Fruit fly (Drosophila melanogaster) whole organism, embryonic: ENCODE measurements around the gene CG5644.
A peak's percentile ranks its signal among the peaks of the same experiment; 100 is the strongest.

ENCODE experiments used
- CG10979 ChIP-seq: fragments of 200-800 bp; sonication (Bioruptor generic); optimal IDR thresholded peaks from 2 replicates; lab custom pipeline; 2018; ENCODE audit warnings: missing biosample characterization, mild to moderate bottlenecking, missing genetic modification characterization, moderate library complexity
- CG11093 ChIP-seq: fragments of 200-800 bp; sonication (Bioruptor generic); IDR thresholded peaks from 3 replicates; pipeline ENCODE4 v1.3.6; 2022; ENCODE audit warnings: missing biosample characterization, missing genetic modification characterization
- CG12071 ChIP-seq: fragments of 200-800 bp; sonication (Bioruptor generic); optimal IDR thresholded peaks from 3 replicates; lab custom pipeline; 2018; ENCODE audit warnings: missing biosample characterization, mild to moderate bottlenecking, missing genetic modification characterization
- CG12391 ChIP-seq: fragments of 200-800 bp; sonication (Bioruptor generic); optimal IDR thresholded peaks from 3 replicates; lab custom pipeline; 2018; ENCODE audit warnings: missing biosample characterization, mild to moderate bottlenecking, missing genetic modification characterization, moderate library complexity
- CG14965 ChIP-seq: fragments of 200-800 bp; sonication (Bioruptor generic); optimal IDR thresholded peaks from 2 replicates; lab custom pipeline; 2016; ENCODE audit warnings: missing biosample characterization, missing genetic modification characterization, borderline replicate concordance
- CG15479 ChIP-seq: fragments of 200-800 bp; sonication (Bioruptor generic); optimal IDR thresholded peaks from 3 replicates; lab custom pipeline; 2019; ENCODE audit warnings: missing biosample characterization, mild to moderate bottlenecking, missing genetic modification characterization, moderate library complexity
- CG31388 ChIP-seq: fragments of 200-800 bp; sonication (Bioruptor generic); optimal IDR thresholded peaks from 2 replicates; lab custom pipeline; 2016; ENCODE audit warnings: missing biosample characterization, missing genetic modification characterization
- CG31441 ChIP-seq: fragments of 200-800 bp; sonication (Bioruptor generic); IDR thresholded peaks from 2 replicates; pipeline ENCODE4 v1.3.6; 2022; ENCODE audit warnings: missing biosample characterization, missing genetic modification characterization
- CG34224 ChIP-seq: fragments of 200-800 bp; sonication (Bioruptor generic); IDR thresholded peaks from 3 replicates; pipeline ENCODE4 v1.3.6; 2022; ENCODE audit warnings: missing biosample characterization, missing genetic modification characterization; ENCODE audit not compliant: partially characterized antibody
- CG4404 ChIP-seq: fragments of 200-800 bp; sonication (Bioruptor generic); IDR thresholded peaks from 2 replicates; pipeline ENCODE4 v1.3.6; 2022; ENCODE audit warnings: missing biosample characterization, missing genetic modification characterization
- CG6765 ChIP-seq: fragments of 200-800 bp; sonication (Bioruptor generic); optimal IDR thresholded peaks from 3 replicates; lab custom pipeline; 2017; ENCODE audit warnings: missing biosample characterization, mild to moderate bottlenecking, missing genetic modification characterization
- Camta ChIP-seq: fragments of 200-800 bp; sonication (Bioruptor generic); optimal IDR thresholded peaks from 2 replicates; lab custom pipeline; 2016; ENCODE audit warnings: missing biosample characterization, missing genetic modification characterization
- Chrac-16 ChIP-seq: fragments of 200-800 bp; sonication (Bioruptor generic); optimal IDR thresholded peaks from 3 replicates; lab custom pipeline; 2016; ENCODE audit warnings: missing biosample characterization, missing genetic modification characterization
- D19B ChIP-seq: fragments of 200-800 bp; sonication (Bioruptor generic); optimal IDR thresholded peaks from 2 replicates; lab custom pipeline; 2017; ENCODE audit warnings: missing biosample characterization, mild to moderate bottlenecking, missing genetic modification characterization
- Dad ChIP-seq: fragments of 200-800 bp; sonication (Bioruptor generic); optimal IDR thresholded peaks from 3 replicates; lab custom pipeline; 2016; ENCODE audit warnings: missing biosample characterization, missing genetic modification characterization
- Dip3 ChIP-seq: fragments of 200-800 bp; sonication (Bioruptor generic); optimal IDR thresholded peaks from 3 replicates; lab custom pipeline; 2016; ENCODE audit warnings: missing biosample characterization, missing genetic modification characterization
- Doc3 ChIP-seq: fragments of 200-800 bp; sonication (Bioruptor generic); IDR thresholded peaks from 3 replicates; pipeline ENCODE4 v1.3.6; 2022; ENCODE audit warnings: missing biosample characterization, missing genetic modification characterization; ENCODE audit not compliant: partially characterized antibody
- Drgx ChIP-seq: fragments of 200-800 bp; sonication (Bioruptor generic); IDR thresholded peaks from 2 replicates; pipeline ENCODE4 v1.3.6; 2022; ENCODE audit warnings: missing biosample characterization, missing genetic modification characterization
- E2f2 ChIP-seq: fragments of 200-800 bp; sonication (Bioruptor generic); IDR thresholded peaks from 2 replicates; pipeline ENCODE4 v1.3.6; 2022; ENCODE audit warnings: missing biosample characterization, missing genetic modification characterization
- Elba2 ChIP-seq: fragments of 200-800 bp; sonication (Bioruptor generic); optimal IDR thresholded peaks from 3 replicates; lab custom pipeline; 2016; ENCODE audit warnings: missing biosample characterization, missing genetic modification characterization
- Gug ChIP-seq: fragments of 200-800 bp; sonication (Bioruptor generic); IDR thresholded peaks from 4 replicates; pipeline ENCODE4 v1.3.6; 2022; ENCODE audit warnings: missing biosample characterization, missing genetic modification characterization
- HHEX ChIP-seq: fragments of 200-800 bp; sonication (Bioruptor generic); optimal IDR thresholded peaks from 3 replicates; lab custom pipeline; 2017; ENCODE audit warnings: missing biosample characterization, mild to moderate bottlenecking, missing genetic modification characterization, missing genetic modification reagents
- Hmx ChIP-seq: fragments of 200-800 bp; sonication (Bioruptor generic); optimal IDR thresholded peaks from 2 replicates; lab custom pipeline; 2016; ENCODE audit warnings: missing biosample characterization, missing genetic modification characterization
- Max ChIP-seq: fragments of 200-800 bp; sonication (Bioruptor generic); optimal IDR thresholded peaks from 2 replicates; lab custom pipeline; 2016; ENCODE audit warnings: missing biosample characterization, mild to moderate bottlenecking, missing genetic modification characterization
- ab ChIP-seq: fragments of 200-800 bp; sonication (Bioruptor generic); optimal IDR thresholded peaks from 2 replicates; lab custom pipeline; 2016; ENCODE audit warnings: missing biosample characterization, missing genetic modification characterization
- ato ChIP-seq: fragments of 200-800 bp; sonication (Bioruptor generic); IDR thresholded peaks from 2 replicates; pipeline ENCODE4 v1.3.6; 2022; ENCODE audit warnings: missing biosample characterization, missing genetic modification characterization; ENCODE audit not compliant: partially characterized antibody
- cg ChIP-seq: fragments of 200-800 bp; sonication (Bioruptor generic); optimal IDR thresholded peaks from 3 replicates; lab custom pipeline; 2019; ENCODE audit warnings: missing biosample characterization, mild to moderate bottlenecking, missing genetic modification characterization, moderate library complexity
- chif ChIP-seq, 2 experiments: fragments of 200-800 bp; sonication (Bioruptor generic); optimal IDR thresholded peaks; 3 replicates each; lab custom pipeline; 2016; ENCODE audit warnings: missing biosample characterization in 2 of 2, missing genetic modification characterization in 2 of 2
- dmrt99B ChIP-seq: fragments of 200-800 bp; sonication (Bioruptor generic); optimal IDR thresholded peaks from 2 replicates; lab custom pipeline; 2018; ENCODE audit warnings: missing biosample characterization, mild to moderate bottlenecking, missing genetic modification characterization, moderate library complexity
- exex ChIP-seq: fragments of 200-800 bp; sonication (Bioruptor generic); optimal IDR thresholded peaks from 4 replicates; lab custom pipeline; 2018; ENCODE audit warnings: missing biosample characterization, mild to moderate bottlenecking, missing genetic modification characterization, moderate library complexity
- fd96Cb ChIP-seq: fragments of 200-800 bp; sonication (Bioruptor generic); optimal IDR thresholded peaks from 2 replicates; lab custom pipeline; 2018; ENCODE audit warnings: missing biosample characterization, mild to moderate bottlenecking, missing genetic modification characterization, moderate library complexity
- gce ChIP-seq: fragments of 200-800 bp; sonication (Bioruptor generic); IDR thresholded peaks from 3 replicates; pipeline ENCODE4 v1.3.6; 2022; ENCODE audit warnings: missing biosample characterization, missing genetic modification characterization
- gem ChIP-seq: fragments of 200-800 bp; sonication (Bioruptor generic); optimal IDR thresholded peaks from 2 replicates; lab custom pipeline; 2019; ENCODE audit warnings: missing biosample characterization, mild to moderate bottlenecking, missing genetic modification characterization, moderate library complexity
- gsb ChIP-seq: fragments of 200-800 bp; sonication (Bioruptor generic); IDR thresholded peaks from 2 replicates; pipeline ENCODE4 v1.3.6; 2022; ENCODE audit warnings: missing biosample characterization, missing genetic modification characterization
- hkb ChIP-seq, 2 experiments: fragments of 200-800 bp in 1 of 2; fragments of >200 bp in 1 of 2; sonication (Bioruptor generic) in 1 of 2; IDR thresholded peaks in 1 of 2; optimal IDR thresholded peaks in 1 of 2; 2 replicates each; pipeline versions ENCODE4 v1.3.6 to Lab custom; 2017 to 2022; ENCODE audit warnings: missing biosample characterization in 1 of 2, missing genetic modification characterization in 1 of 2
- inv ChIP-seq: fragments of 200-800 bp; sonication (Bioruptor generic); IDR thresholded peaks from 2 replicates; pipeline ENCODE4 v1.3.6; 2022; ENCODE audit warnings: missing biosample characterization, missing genetic modification characterization; ENCODE audit not compliant: partially characterized antibody
- ken ChIP-seq: fragments of 200-800 bp; sonication (Bioruptor generic); IDR thresholded peaks from 3 replicates; pipeline ENCODE4 v1.3.6; 2022; ENCODE audit warnings: missing biosample characterization, missing genetic modification characterization
- lilli ChIP-seq: fragments of 200-800 bp; sonication (Bioruptor generic); optimal IDR thresholded peaks from 3 replicates; lab custom pipeline; 2016; ENCODE audit warnings: missing biosample characterization, missing genetic modification characterization
- mirr ChIP-seq: fragments of 200-800 bp; sonication (Bioruptor generic); optimal IDR thresholded peaks from 3 replicates; lab custom pipeline; 2018; ENCODE audit warnings: missing biosample characterization, mild to moderate bottlenecking, missing genetic modification characterization
- nerfin-1 ChIP-seq: fragments of 200-800 bp; sonication (Bioruptor generic); optimal IDR thresholded peaks from 3 replicates; lab custom pipeline; 2019; ENCODE audit warnings: missing biosample characterization, mild to moderate bottlenecking, missing genetic modification characterization, moderate library complexity
- nerfin-2 ChIP-seq: fragments of 200-800 bp; sonication (Bioruptor generic); IDR thresholded peaks from 2 replicates; pipeline ENCODE4 v1.3.6; 2022; ENCODE audit warnings: missing biosample characterization, missing genetic modification characterization; ENCODE audit not compliant: partially characterized antibody
- peb ChIP-seq: fragments of 200-800 bp; sonication (Bioruptor generic); IDR thresholded peaks from 2 replicates; pipeline ENCODE4 v1.3.6; 2022; ENCODE audit warnings: missing biosample characterization, missing genetic modification characterization
- phol ChIP-seq: fragments of 200-800 bp; sonication (Bioruptor generic); optimal IDR thresholded peaks from 3 replicates; lab custom pipeline; 2018; ENCODE audit warnings: missing biosample characterization, mild to moderate bottlenecking, missing genetic modification characterization, moderate library complexity
- psq ChIP-seq: fragments of 200-800 bp; sonication (Bioruptor generic); optimal IDR thresholded peaks from 2 replicates; lab custom pipeline; 2017; ENCODE audit warnings: missing biosample characterization, missing genetic modification characterization
- repo ChIP-seq: fragments of 200-800 bp; sonication (Bioruptor generic); optimal IDR thresholded peaks from 2 replicates; lab custom pipeline; 2016; ENCODE audit warnings: missing biosample characterization, missing genetic modification characterization
- sisA ChIP-seq: fragments of 200-800 bp; sonication (Bioruptor generic); IDR thresholded peaks from 2 replicates; pipeline ENCODE4 v1.3.6; 2022; ENCODE audit warnings: missing biosample characterization, missing genetic modification characterization
- ssp ChIP-seq: fragments of 200-800 bp; sonication (Bioruptor generic); IDR thresholded peaks from 2 replicates; pipeline ENCODE4 v1.3.6; 2022; ENCODE audit warnings: missing biosample characterization, missing genetic modification characterization
- twi ChIP-seq: fragments of 200-800 bp; optimal IDR thresholded peaks from 2 replicates; lab custom pipeline; 2019; ENCODE audit warnings: missing biosample characterization, mild to moderate bottlenecking, missing genetic modification characterization, moderate library complexity
- zfh2 ChIP-seq: fragments of 200-800 bp; sonication (Bioruptor generic); optimal IDR thresholded peaks from 2 replicates; lab custom pipeline; 2016; ENCODE audit warnings: missing biosample characterization, missing genetic modification characterization

The CG5644 gene

dm6 chr3L:9020436-9021370 lies 41.0 kb upstream of the CG5644 start (continued):
- TF ChIP-seq CG15479 (GFP tag; lab: Kevin White, UChicago) (peak; percentile 76), dmrt99B (tag; lab: Kevin White, UChicago) (no peak), psq (GFP tag; lab: Kevin White, UChicago) (no peak), ab (GFP tag; lab: Kevin White, UChicago) (no peak), Drgx (GFP tag; lab: Robert Waterston, UW) (no peak), CG11093 (GFP tag; lab: Robert Waterston, UW) (no peak), Elba2 (GFP tag; lab: Kevin White, UChicago) (peak; percentile 62), CG34224 (no peak), CG10979 (tag; lab: Kevin White, UChicago) (peak; percentile 16), ato (GFP tag; lab: Robert Waterston, UW) (no peak), gsb (GFP tag; lab: Robert Waterston, UW) (no peak), gce (GFP tag; lab: Robert Waterston, UW) (no peak), chif (GFP tag; optimal IDR thresholded peaks at IDR 0.05; lab: Kevin White, UChicago) (peak in 1 of 2 experiments; percentile 24), nerfin-2 (GFP tag; lab: Robert Waterston, UW) (no peak), CG14965 (GFP tag; lab: Kevin White, UChicago) (no peak), E2f2 (GFP tag; lab: Robert Waterston, UW) (no peak), CG4404 (no peak), CG12391 (tag; lab: Kevin White, UChicago) (no peak), cg (GFP tag; lab: Kevin White, UChicago) (no peak), Gug (GFP tag; lab: Robert Waterston, UW) (no peak), fd96Cb (tag; lab: Kevin White, UChicago) (no peak), Hmx (GFP tag; lab: Kevin White, UChicago) (no peak), lilli (no peak), gem (tag; lab: Kevin White, UChicago) (no peak), Chrac-16 (GFP tag; lab: Kevin White, UChicago) (no peak), CG12071 (GFP tag; lab: Kevin White, UChicago) (no peak), nerfin-1 (tag; lab: Kevin White, UChicago) (no peak), phol (tag; lab: Kevin White, UChicago) (no peak), exex (no peak), twi (tag; lab: Kevin White, UChicago) (no peak), Doc3 (GFP tag; lab: Robert Waterston, UW) (no peak), Max (GFP tag; lab: Kevin White, UChicago) (no peak), ssp (GFP tag; lab: Robert Waterston, UW) (no peak), hkb (optimal IDR thresholded peaks at IDR 0.05; lab: Kevin White, UChicago) (no peak), hkb (GFP tag; IDR thresholded peaks at IDR 0.05; lab: Robert Waterston, UW) (no peak), Dad (no peak), HHEX (GFP tag; lab: Kevin White, UChicago) (no peak), CG31441 (GFP tag; lab: Robert Waterston, UW) (no peak), zfh2 (GFP tag; lab: Kevin White, UChicago) (no peak), repo (no peak), CG6765 (no peak), peb (GFP tag; lab: Robert Waterston, UW) (no peak), Camta (no peak), inv (GFP tag; lab: Robert Waterston, UW) (no peak), Dip3 (GFP tag; lab: Kevin White, UChicago) (no peak), ken (no peak), CG31388 (GFP tag; lab: Kevin White, UChicago) (no peak), sisA (GFP tag; lab: Robert Waterston, UW) (no peak), mirr (GFP tag; lab: Kevin White, UChicago) (no peak), D19B (no peak)
